Worm (Caenorhabditis elegans): Measurements from ENCODE around the gene C10E2.1.

The C10E2.1 gene

ce11 chrX:16770398-16770797 lies 7.8 kb downstream of the C10E2.1 start, which contains the start of gene mct-6:
Gene mct-6, minus strand, starts transcription at chrX:16770498.
- TF ChIP-seq unc-62 (GFP tag; optimal IDR thresholded peaks at IDR 0.05), result peak; percentile 8
- no peak for TF ChIP-seq pha-4 (tag; optimal IDR thresholded peaks at IDR 0.05)
- no peak for TF ChIP-seq ztf-11 (tag; optimal IDR thresholded peaks at IDR 0.05)
- no peak for TF ChIP-seq lsy-2 (tag; optimal IDR thresholded peaks at IDR 0.05)

ce11 chrX:16770919-16771318 lies 8.3 kb downstream of the C10E2.1 start:
- peak; percentile 29 for TF ChIP-seq mls-2 (tag; optimal IDR thresholded peaks at IDR 0.05)
- no peak for TF ChIP-seq ztf-11 (tag; optimal IDR thresholded peaks at IDR 0.05)
- TF ChIP-seq mep-1 (tag; optimal IDR thresholded peaks at IDR 0.05), result peak; percentile 15
- no peak for TF ChIP-seq mab-5 (tag; optimal IDR thresholded peaks at IDR 0.05)
- peak; percentile 13 for TF ChIP-seq hlh-1 (tag; optimal IDR thresholded peaks at IDR 0.05)
- TF ChIP-seq ces-1 (GFP tag; optimal IDR thresholded peaks at IDR 0.05), result no peak
- peak; percentile 12 for TF ChIP-seq lin-32 (GFP tag; optimal IDR thresholded peaks at IDR 0.05)
- TF ChIP-seq drap-1 (GFP tag; optimal IDR thresholded peaks at IDR 0.05), result peak; percentile 48
- peak; percentile 46 for TF ChIP-seq cnd-1 (tag; optimal IDR thresholded peaks at IDR 0.05)
- TF ChIP-seq nhr-2 (tag; optimal IDR thresholded peaks at IDR 0.05), result peak; percentile 95
- no peak for TF ChIP-seq snpc-4 (tag; optimal IDR thresholded peaks at IDR 0.05)
- peak; percentile 32 for TF ChIP-seq ham-2 (GFP tag; optimal IDR thresholded peaks at IDR 0.05)
- TF ChIP-seq tbx-8 (GFP tag; optimal IDR thresholded peaks at IDR 0.05), result no peak
- TF ChIP-seq nhr-12 (tag; optimal IDR thresholded peaks at IDR 0.05), result no peak
- no peak for TF ChIP-seq nhr-76 (tag; optimal IDR thresholded peaks at IDR 0.05)
- no peak for TF ChIP-seq ceh-43 (GFP tag; optimal IDR thresholded peaks at IDR 0.05)

DNA sequence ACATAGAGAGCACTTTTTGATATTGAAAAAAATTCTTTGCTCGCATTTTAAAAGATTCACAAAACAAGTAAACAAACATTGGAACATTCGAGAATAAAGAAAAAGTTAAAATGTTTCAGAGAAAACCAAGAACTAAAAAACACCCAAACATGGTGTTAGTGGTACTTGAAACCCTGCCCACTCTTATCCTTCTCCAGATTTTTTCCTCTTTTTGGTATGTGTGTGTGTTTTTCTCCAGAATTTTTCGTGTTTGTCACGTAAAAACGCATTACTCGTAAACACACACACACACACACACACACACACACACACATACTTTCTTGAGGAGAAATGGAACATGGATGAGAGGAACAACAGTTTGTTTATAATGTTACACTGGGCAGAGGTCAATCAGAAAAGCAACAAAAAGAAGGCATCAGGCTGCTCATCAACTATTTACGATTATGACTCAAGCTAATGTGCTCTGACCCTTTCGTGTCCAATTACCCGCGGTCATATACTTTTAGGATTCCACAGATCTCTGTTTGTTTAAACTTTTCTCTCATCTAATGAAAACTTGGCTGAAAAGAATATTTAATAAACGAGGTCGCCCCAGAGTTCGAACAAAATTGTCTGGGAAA lies 9.6 kb downstream of the C10E2.1 start:
- no peak for TF ChIP-seq sptf-1 (tag; optimal IDR thresholded peaks at IDR 0.05)
- no peak for TF ChIP-seq snpc-4 (tag; optimal IDR thresholded peaks at IDR 0.05)
- no peak for TF ChIP-seq elt-1 (tag; optimal IDR thresholded peaks at IDR 0.05; ENCODE audit: borderline replicate concordance, insufficient read depth)
- TF ChIP-seq cnd-1 (tag; optimal IDR thresholded peaks at IDR 0.05), result no peak
- TF ChIP-seq ces-1 (GFP tag; optimal IDR thresholded peaks at IDR 0.05), result no peak
- no peak for TF ChIP-seq mls-2 (tag; optimal IDR thresholded peaks at IDR 0.05)
- TF ChIP-seq ceh-83 (GFP tag; optimal IDR thresholded peaks at IDR 0.05), result no peak
- TF ChIP-seq unc-39 (tag; optimal IDR thresholded peaks at IDR 0.05), result no peak
- no peak for TF ChIP-seq unc-120 (tag; optimal IDR thresholded peaks at IDR 0.05; ENCODE audit: poor library complexity, severe bottlenecking)
- no peak for TF ChIP-seq nhr-2 (tag; optimal IDR thresholded peaks at IDR 0.05)
- no peak for TF ChIP-seq lsy-2 (tag; optimal IDR thresholded peaks at IDR 0.05)
- TF ChIP-seq ztf-11 (tag; optimal IDR thresholded peaks at IDR 0.05), result no peak
- TF ChIP-seq pha-4 (tag; optimal IDR thresholded peaks at IDR 0.05), result no peak
- TF ChIP-seq hlh-1 (tag; optimal IDR thresholded peaks at IDR 0.05), result no peak
- TF ChIP-seq nhr-12 (tag; optimal IDR thresholded peaks at IDR 0.05), result no peak
- TF ChIP-seq M03D4.4 (tag; optimal IDR thresholded peaks at IDR 0.05), result no peak
- no peak for TF ChIP-seq flh-1 (GFP tag; optimal IDR thresholded peaks at IDR 0.05)

DNA sequence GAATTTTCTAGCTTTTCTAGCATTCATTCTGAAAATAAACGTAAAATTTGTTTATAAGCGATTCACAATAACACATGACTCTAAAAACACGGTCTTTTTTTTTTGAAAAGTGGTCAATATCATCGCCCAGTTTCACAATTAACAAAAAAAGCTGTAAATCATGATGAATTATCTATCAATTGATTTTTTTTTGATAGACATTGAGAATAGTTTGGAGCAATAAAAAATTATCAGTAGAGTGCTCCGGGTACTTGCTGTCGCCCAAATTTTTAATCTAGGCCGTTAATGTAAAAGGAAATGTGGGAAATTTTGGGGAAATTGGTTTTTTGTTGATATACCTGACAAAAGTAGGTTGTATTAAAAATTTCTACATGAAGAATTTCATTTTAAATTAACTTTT lies 10.8 kb downstream of the C10E2.1 start:
- TF ChIP-seq elt-3 (tag; optimal IDR thresholded peaks at IDR 0.05), result no peak
- no peak for TF ChIP-seq elt-1 (tag; optimal IDR thresholded peaks at IDR 0.05; ENCODE audit: borderline replicate concordance, insufficient read depth)
- no peak for TF ChIP-seq nhr-237 (tag; optimal IDR thresholded peaks at IDR 0.05)

ce11 chrX:16775335-16775835 lies 12.8 kb downstream of the C10E2.1 start:
- peak; percentile 52 for TF ChIP-seq hlh-1 (tag; optimal IDR thresholded peaks at IDR 0.05)
- no peak for TF ChIP-seq unc-120 (tag; optimal IDR thresholded peaks at IDR 0.05; ENCODE audit: poor library complexity, severe bottlenecking)

ce11 chrX:16782797-16783259 lies 20.2 kb downstream of the C10E2.1 start, which contains the start of gene T01C8.3:
Gene T01C8.3, minus strand, starts transcription at chrX:16783209.
- TF ChIP-seq hlh-1 (tag; optimal IDR thresholded peaks at IDR 0.05) (no peak), unc-39 (tag; optimal IDR thresholded peaks at IDR 0.05) (no peak), lin-32 (GFP tag; optimal IDR thresholded peaks at IDR 0.05) (no peak), nhr-237 (tag; optimal IDR thresholded peaks at IDR 0.05) (no peak), sptf-1 (tag; optimal IDR thresholded peaks at IDR 0.05) (no peak), lin-13 (tag; optimal IDR thresholded peaks at IDR 0.05) (no peak), ces-1 (GFP tag; optimal IDR thresholded peaks at IDR 0.05) (no peak), ztf-11 (tag; optimal IDR thresholded peaks at IDR 0.05) (no peak), ceh-39 (tag; optimal IDR thresholded peaks at IDR 0.05) (no peak), elt-1 (tag; optimal IDR thresholded peaks at IDR 0.05; ENCODE audit: borderline replicate concordance, insufficient read depth) (no peak)

All from whole organism, mixed stage, embryonic.